Worm (Caenorhabditis elegans) whole organism, late embryonic: Measurements from ENCODE around the gene K02E2.6.

ENCODE experiments used
- ama-1 ChIP-seq: fragments of 150-350 bp; optimal IDR thresholded peaks from 2 replicates; lab custom pipeline; 2014
- ceh-22 ChIP-seq: sonication (generic microtip); optimal IDR thresholded peaks from 2 replicates; lab custom pipeline; 2017; ENCODE audit warnings: missing biosample characterization, missing genetic modification characterization
- ceh-24 ChIP-seq: sonication (generic microtip); optimal IDR thresholded peaks from 2 replicates; lab custom pipeline; 2016; ENCODE audit warnings: mild to moderate bottlenecking, missing genetic modification characterization, missing compliant biosample characterization
- ceh-6 ChIP-seq: fragments of 200-800 bp; sonication (Bioruptor generic); optimal IDR thresholded peaks from 2 replicates; lab custom pipeline; 2018; ENCODE audit warnings: mild to moderate bottlenecking, missing genetic modification characterization, missing compliant biosample characterization
- dve-1 ChIP-seq: sonication (generic microtip); optimal IDR thresholded peaks from 2 replicates; lab custom pipeline; 2017; ENCODE audit warnings: antibody characterized with exemption, mild to moderate bottlenecking, missing genetic modification characterization, missing compliant biosample characterization
- elt-2 ChIP-seq: sonication (generic microtip); optimal IDR thresholded peaks from 2 replicates; lab custom pipeline; 2016; ENCODE audit warnings: missing genetic modification reagents, missing genetic modification characterization, missing compliant biosample characterization
- nfya-1 ChIP-seq: sonication (generic microtip); optimal IDR thresholded peaks from 2 replicates; lab custom pipeline; 2017; ENCODE audit warnings: missing genetic modification characterization, mild to moderate bottlenecking, missing compliant biosample characterization, antibody characterized with exemption, moderate library complexity
- pqm-1 ChIP-seq: sonication (generic microtip); optimal IDR thresholded peaks from 2 replicates; lab custom pipeline; 2016; ENCODE audit warnings: missing genetic modification characterization, missing compliant biosample characterization
- rnt-1 ChIP-seq: sonication (generic microtip); optimal IDR thresholded peaks from 2 replicates; lab custom pipeline; 2016; ENCODE audit warnings: missing genetic modification characterization, missing compliant biosample characterization

DNA sequence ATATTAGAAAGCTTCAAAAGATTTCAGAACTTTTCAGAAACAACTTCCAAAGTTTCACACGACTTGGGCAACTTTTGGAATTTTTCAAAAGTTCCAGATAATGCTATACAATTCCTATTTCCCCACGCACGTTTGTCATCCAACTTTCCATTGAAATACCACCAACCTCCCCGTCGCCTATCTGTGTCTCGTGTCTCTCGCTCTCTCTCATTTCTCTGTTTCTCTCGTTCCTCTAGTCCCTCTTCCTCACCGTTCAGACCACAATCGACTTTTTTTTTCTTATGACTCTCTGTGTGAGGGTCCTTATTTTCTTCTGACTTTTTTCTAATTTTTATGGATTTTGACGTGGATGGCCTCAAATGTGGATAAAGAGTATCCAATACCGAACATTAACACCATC is at the start of gene K02E2.6:
- TF ChIP-seq elt-2 (tag; lab: Kevin White, UChicago) (no peak), pqm-1 (tag; lab: Kevin White, UChicago) (no peak), ceh-22 (tag; lab: Kevin White, UChicago) (no peak), dve-1 (tag; lab: Kevin White, UChicago) (no peak), ama-1 (no peak), ceh-6 (GFP tag; lab: Kevin White, UChicago) (no peak), ceh-24 (tag; lab: Kevin White, UChicago) (no peak), rnt-1 (tag; lab: Kevin White, UChicago) (no peak), nfya-1 (peak; percentile 23)
